Fruit fly (Drosophila melanogaster): ENCODE results near the gene sov.

Gene sov

DNA sequence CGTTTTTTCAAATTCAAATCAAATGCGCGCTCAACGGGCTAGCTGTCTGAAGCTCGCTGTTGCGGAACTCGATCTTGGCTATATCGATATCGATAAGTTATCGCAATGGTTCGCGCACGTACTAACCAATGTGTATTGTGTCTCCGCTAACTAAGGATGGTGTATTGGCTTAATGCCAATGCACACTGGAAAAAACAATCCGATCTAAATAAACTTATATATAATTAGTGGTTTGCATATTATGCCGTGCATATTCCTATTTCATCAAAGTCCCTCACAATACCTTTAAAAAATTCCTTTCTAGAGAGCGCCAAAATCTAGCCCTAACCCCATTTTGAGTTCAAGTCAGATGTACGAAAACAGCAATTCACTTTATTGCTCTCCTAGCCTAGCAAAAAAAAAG lies 14.9 kb upstream of the sov start (continued):
- TF ChIP-seq bsh (GFP tag; optimal IDR thresholded peaks at IDR 0.05) (peak in 1 of 2 experiments; percentile 35), jigr1 (GFP tag; IDR thresholded peaks at IDR 0.05) (no peak), NC2β (GFP tag; optimal IDR thresholded peaks at IDR 0.05) (peak; percentile 41), Xrp1 (GFP tag; IDR thresholded peaks at IDR 0.05) (peak; percentile 56), gsb-n (tag; optimal IDR thresholded peaks at IDR 0.05) (peak; percentile 88), ci (GFP tag; IDR thresholded peaks at IDR 0.05) (peak; percentile 71), Hr51 (GFP tag; optimal IDR thresholded peaks at IDR 0.05) (peak in 1 of 2 experiments; percentile 45), knrl (GFP tag; IDR thresholded peaks at IDR 0.05; ENCODE audit: partially characterized antibody) (peak; percentile 72), CG18011 (GFP tag; optimal IDR thresholded peaks at IDR 0.05) (peak; percentile 98), Antp (GFP tag; optimal IDR thresholded peaks at IDR 0.05) (peak; percentile 33), tx (GFP tag; optimal IDR thresholded peaks at IDR 0.05) (no peak), CG3726 (GFP tag; IDR thresholded peaks at IDR 0.05) (no peak), CG1602 (GFP tag; optimal IDR thresholded peaks at IDR 0.05) (no peak), gro (GFP tag; optimal IDR thresholded peaks at IDR 0.05) (peak; percentile 56), CG10431 (GFP tag; optimal IDR thresholded peaks at IDR 0.05) (no peak), sna (GFP tag; IDR thresholded peaks at IDR 0.05; ENCODE audit: partially characterized antibody) (peak; percentile 67; the same call in 1 of the 2 replicates), NFAT (GFP tag; IDR thresholded peaks at IDR 0.05) (peak; percentile 52; the same call in 1 of the 2 replicates), CG12659 (GFP tag; optimal IDR thresholded peaks at IDR 0.05) (peak; percentile 57), en (GFP tag; optimal IDR thresholded peaks at IDR 0.05) (no peak), CG5180 (GFP tag; optimal IDR thresholded peaks at IDR 0.05) (no peak), CG43689 (GFP tag; IDR thresholded peaks at IDR 0.05) (no peak), CG11456 (GFP tag; IDR thresholded peaks at IDR 0.05) (peak; percentile 50; the same call in 1 of the 3 replicates), CG10274 (GFP tag; optimal IDR thresholded peaks at IDR 0.05) (no peak), sima (GFP tag; optimal IDR thresholded peaks at IDR 0.05) (no peak), NK7.1 (GFP tag; optimal IDR thresholded peaks at IDR 0.05) (no peak), gsb (GFP tag; IDR thresholded peaks at IDR 0.05) (peak; percentile 35; the same call in 1 of the 2 replicates), CG1603 (tag; optimal IDR thresholded peaks at IDR 0.05) (peak; percentile 87), B-H2 (GFP tag; optimal IDR thresholded peaks at IDR 0.05) (peak; percentile 46), CG13894 (tag; optimal IDR thresholded peaks at IDR 0.05) (peak; percentile 66), croc (GFP tag; conservative IDR thresholded peaks at IDR 0.05) (no peak), CG31388 (GFP tag; optimal IDR thresholded peaks at IDR 0.05) (no peak), CG7839 (tag; optimal IDR thresholded peaks at IDR 0.05) (peak; percentile 31), p53 (GFP tag; optimal IDR thresholded peaks at IDR 0.05) (peak; percentile 13), Trl (optimal IDR thresholded peaks at IDR 0.05) (no peak), Trl (GFP tag; optimal IDR thresholded peaks at IDR 0.05) (peak; percentile 50), CG2129 (GFP tag; IDR thresholded peaks at IDR 0.05; ENCODE audit: partially characterized antibody) (0 out of 2 replicates have a peak, but pooled peaks have one; percentile 14), Sin3A (optimal IDR thresholded peaks at IDR 0.05) (peak; percentile 52), ase (GFP tag; IDR thresholded peaks at IDR 0.05) (0 out of 3 replicates have a peak, but pooled peaks have one; percentile 26), tgo (GFP tag; IDR thresholded peaks at IDR 0.05) (peak; percentile 38; the same call in 2 of the 3 replicates), ind (GFP tag; optimal IDR thresholded peaks at IDR 0.05) (peak; percentile 25), toy (GFP tag; IDR thresholded peaks at IDR 0.05) (no peak), Lim3 (GFP tag; IDR thresholded peaks at IDR 0.05) (no peak), pan (optimal IDR thresholded peaks at IDR 0.05) (no peak), pan (GFP tag; optimal IDR thresholded peaks at IDR 0.05 in 1 of 2, IDR thresholded peaks at IDR 0.05 in 1 of 2) (peak in 1 of 2 experiments; percentile 63), kay (GFP tag; optimal IDR thresholded peaks at IDR 0.05) (peak; percentile 9), hb (GFP tag; IDR thresholded peaks at IDR 0.05; ENCODE audit: partially characterized antibody) (peak; percentile 76), hbn (GFP tag; IDR thresholded peaks at IDR 0.05; ENCODE audit: partially characterized antibody) (peak; percentile 63), Fer2 (tag; optimal IDR thresholded peaks at IDR 0.05) (no peak), E2f1 (GFP tag; IDR thresholded peaks at IDR 0.05) (peak; percentile 70), CG8290 (GFP tag; optimal IDR thresholded peaks at IDR 0.05) (peak; percentile 82), CG8290 (tag; optimal IDR thresholded peaks at IDR 0.05) (peak in 1 of 2 experiments; percentile 91), hth (optimal IDR thresholded peaks at IDR 0.05) (no peak)
